Worm (Caenorhabditis elegans) whole organism, L1 larva: Measurements from ENCODE around the gene lact-5.

Source experiments
- C04F5.9 ChIP-seq: sonication (generic microtip); optimal IDR thresholded peaks from 2 replicates; lab custom pipeline; 2016; ENCODE audit warnings: missing genetic modification characterization, missing compliant biosample characterization
- C16A3.4 ChIP-seq: fragments of 150-350 bp; optimal IDR thresholded peaks from 2 replicates; lab custom pipeline; 2014; ENCODE audit warnings: missing biosample characterization, missing genetic modification characterization
- C34B4.2 ChIP-seq: sonication (generic microtip); optimal IDR thresholded peaks from 2 replicates; lab custom pipeline; 2017; ENCODE audit warnings: mild to moderate bottlenecking, missing genetic modification characterization, missing compliant biosample characterization
- F16B12.6 ChIP-seq: fragments of 150-350 bp; optimal IDR thresholded peaks from 2 replicates; lab custom pipeline; 2014; ENCODE audit warnings: missing biosample characterization, missing genetic modification characterization
- Y116A8C.19 ChIP-seq: sonication (generic microtip); optimal IDR thresholded peaks from 2 replicates; lab custom pipeline; 2016; ENCODE audit warnings: missing compliant biosample characterization, missing genetic modification characterization, borderline replicate concordance
- alr-1 ChIP-seq: fragments of 200-800 bp; sonication (Bioruptor generic); optimal IDR thresholded peaks from 2 replicates; lab custom pipeline; 2018; ENCODE audit warnings: borderline replicate concordance, mild to moderate bottlenecking, missing genetic modification characterization, missing compliant biosample characterization
- aly-2 ChIP-seq: fragments of 150-350 bp; optimal IDR thresholded peaks from 2 replicates; lab custom pipeline; 2014; ENCODE audit warnings: missing biosample characterization, missing genetic modification characterization
- ama-1 ChIP-seq: fragments of 150-350 bp; optimal IDR thresholded peaks from 2 replicates; lab custom pipeline; 2014
- ceh-8 ChIP-seq: fragments of 200-800 bp; sonication (Bioruptor generic); optimal IDR thresholded peaks from 2 replicates; lab custom pipeline; 2018; ENCODE audit warnings: mild to moderate bottlenecking, missing genetic modification characterization, moderate library complexity, missing compliant biosample characterization
- ceh-88 ChIP-seq: fragments of 200-800 bp; sonication (Bioruptor generic); IDR thresholded peaks from 2 replicates; pipeline ENCODE4 v1.3.6; 2022; ENCODE audit warnings: missing genetic modification characterization, missing compliant biosample characterization
- ceh-90 ChIP-seq: sonication (generic microtip); optimal IDR thresholded peaks from 2 replicates; lab custom pipeline; 2016; ENCODE audit warnings: missing genetic modification characterization, missing compliant biosample characterization
- ces-1 ChIP-seq: fragments of 150-350 bp; optimal IDR thresholded peaks from 2 replicates; lab custom pipeline; 2014; ENCODE audit warnings: missing biosample characterization, missing genetic modification reagents, missing genetic modification characterization
- efl-3 ChIP-seq: fragments of 200-800 bp; sonication (Bioruptor generic); optimal IDR thresholded peaks from 2 replicates; lab custom pipeline; 2018; ENCODE audit warnings: mild to moderate bottlenecking, missing genetic modification characterization, missing compliant biosample characterization
- ets-5 ChIP-seq: fragments of 200-800 bp; sonication (Bioruptor generic); IDR thresholded peaks from 2 replicates; pipeline ENCODE4 v1.3.6; 2022; ENCODE audit warnings: missing genetic modification characterization, missing compliant biosample characterization
- fkh-10 ChIP-seq: sonication (generic microtip); optimal IDR thresholded peaks from 2 replicates; lab custom pipeline; 2017; ENCODE audit warnings: missing biosample characterization, missing genetic modification reagents, missing genetic modification characterization
- fkh-4 ChIP-seq: sonication (generic microtip); optimal IDR thresholded peaks from 2 replicates; lab custom pipeline; 2016; ENCODE audit warnings: missing compliant biosample characterization, missing genetic modification characterization, borderline replicate concordance
- grh-1 ChIP-seq: fragments of 200-800 bp; sonication (Bioruptor generic); IDR thresholded peaks from 2 replicates; pipeline ENCODE4 v1.3.6; 2022; ENCODE audit warnings: missing genetic modification reagents, missing genetic modification characterization, missing compliant biosample characterization
- hlh-4 ChIP-seq: sonication (generic microtip); optimal IDR thresholded peaks from 2 replicates; lab custom pipeline; 2016; ENCODE audit warnings: mild to moderate bottlenecking, missing genetic modification characterization, missing compliant biosample characterization
- hpl-2 ChIP-seq: fragments of 150-350 bp; optimal IDR thresholded peaks from 2 replicates; lab custom pipeline; 2014; ENCODE audit warnings: missing biosample characterization, missing genetic modification reagents, missing genetic modification characterization
- irx-1 ChIP-seq: sonication (generic microtip); optimal IDR thresholded peaks from 2 replicates; lab custom pipeline; 2016; ENCODE audit warnings: missing genetic modification characterization, missing compliant biosample characterization
- isw-1 ChIP-seq: fragments of 200-800 bp; sonication (Bioruptor generic); IDR thresholded peaks from 2 replicates; pipeline ENCODE4 v1.3.6; 2022; ENCODE audit warnings: missing genetic modification characterization, missing compliant biosample characterization
- lin-13 ChIP-seq: fragments of 150-350 bp; optimal IDR thresholded peaks from 2 replicates; lab custom pipeline; 2014; ENCODE audit warnings: missing biosample characterization, missing genetic modification reagents, missing genetic modification characterization
- lin-14 ChIP-seq: fragments of 200-800 bp; sonication (Bioruptor generic); optimal IDR thresholded peaks from 2 replicates; lab custom pipeline; 2018; ENCODE audit warnings: mild to moderate bottlenecking, missing genetic modification characterization, moderate library complexity, missing compliant biosample characterization
- lin-35 ChIP-seq, 2 experiments: fragments of 150-350 bp; optimal IDR thresholded peaks; 2 replicates each; lab custom pipeline; 2014; ENCODE audit warnings: missing biosample characterization in 2 of 2, missing genetic modification characterization in 2 of 2, missing genetic modification reagents in 2 of 2
- lir-3 ChIP-seq: sonication (generic microtip); optimal IDR thresholded peaks from 2 replicates; lab custom pipeline; 2016; ENCODE audit warnings: mild to moderate bottlenecking, missing genetic modification characterization, moderate library complexity, missing compliant biosample characterization; ENCODE audit not compliant: poor library complexity
- mab-9 ChIP-seq: fragments of 200-800 bp; sonication (Bioruptor generic); IDR thresholded peaks from 2 replicates; pipeline ENCODE4 v1.3.6; 2022; ENCODE audit warnings: missing genetic modification reagents, missing genetic modification characterization, missing compliant biosample characterization
- mef-2 ChIP-seq: fragments of 150-350 bp; optimal IDR thresholded peaks from 2 replicates; lab custom pipeline; 2014; ENCODE audit warnings: missing biosample characterization, missing genetic modification characterization
- mep-1 ChIP-seq: fragments of 150-350 bp; optimal IDR thresholded peaks from 2 replicates; lab custom pipeline; 2014; ENCODE audit warnings: missing biosample characterization, missing genetic modification characterization
- nhr-11 ChIP-seq: fragments of 150-350 bp; optimal IDR thresholded peaks from 2 replicates; lab custom pipeline; 2014; ENCODE audit warnings: missing biosample characterization, missing genetic modification characterization
- nhr-12 ChIP-seq: sonication (generic microtip); optimal IDR thresholded peaks from 2 replicates; lab custom pipeline; 2017; ENCODE audit warnings: missing biosample characterization, missing genetic modification characterization
- nhr-20 ChIP-seq: sonication (generic microtip); optimal IDR thresholded peaks from 2 replicates; lab custom pipeline; 2016; ENCODE audit warnings: mild to moderate bottlenecking, missing genetic modification characterization, missing compliant biosample characterization
- nhr-237 ChIP-seq: fragments of 150-350 bp; optimal IDR thresholded peaks from 2 replicates; lab custom pipeline; 2014; ENCODE audit warnings: missing biosample characterization, missing genetic modification characterization
- nhr-76 ChIP-seq: sonication (generic microtip); optimal IDR thresholded peaks from 2 replicates; lab custom pipeline; 2017; ENCODE audit warnings: missing biosample characterization, missing genetic modification characterization
- nhr-77 ChIP-seq: fragments of 150-350 bp; optimal IDR thresholded peaks from 2 replicates; lab custom pipeline; 2014; ENCODE audit warnings: missing biosample characterization, missing genetic modification characterization
- nhr-84 ChIP-seq: sonication (generic microtip); optimal IDR thresholded peaks from 2 replicates; lab custom pipeline; 2017; ENCODE audit warnings: missing biosample characterization, missing genetic modification characterization
- nhr-85 ChIP-seq: sonication (generic microtip); peaks from one replicate; lab custom pipeline; 2016; ENCODE audit warnings: missing genetic modification characterization, inconsistent platforms, missing compliant biosample characterization
- pax-3 ChIP-seq: fragments of 200-800 bp; sonication (Bioruptor generic); optimal IDR thresholded peaks from 2 replicates; lab custom pipeline; 2018; ENCODE audit warnings: mild to moderate bottlenecking, missing genetic modification characterization, moderate library complexity, missing compliant biosample characterization
- skn-1 ChIP-seq: fragments of 150-350 bp; optimal IDR thresholded peaks from 2 replicates; lab custom pipeline; 2014; ENCODE audit warnings: missing biosample characterization, missing genetic modification characterization
- sptf-1 ChIP-seq: fragments of 150-350 bp; optimal IDR thresholded peaks from 2 replicates; lab custom pipeline; 2014; ENCODE audit warnings: missing biosample characterization, missing genetic modification characterization
- sup-37 ChIP-seq: fragments of 200-800 bp; sonication (Bioruptor generic); optimal IDR thresholded peaks from 2 replicates; lab custom pipeline; 2018; ENCODE audit warnings: mild to moderate bottlenecking, missing genetic modification characterization, missing compliant biosample characterization
- swsn-7 ChIP-seq: sonication (generic microtip); optimal IDR thresholded peaks from 2 replicates; lab custom pipeline; 2016; ENCODE audit warnings: missing genetic modification characterization, missing compliant biosample characterization
- tlp-1 ChIP-seq: fragments of 150-350 bp; optimal IDR thresholded peaks from 2 replicates; lab custom pipeline; 2014; ENCODE audit warnings: missing biosample characterization, missing genetic modification characterization
- unc-130 ChIP-seq: fragments of 150-350 bp; optimal IDR thresholded peaks from 2 replicates; lab custom pipeline; 2017; ENCODE audit warnings: missing biosample characterization, missing genetic modification characterization, inconsistent platforms
- ztf-11 ChIP-seq, 2 experiments: sonication (generic microtip); optimal IDR thresholded peaks; 2 replicates each; lab custom pipeline; 2016 to 2017; ENCODE audit warnings: missing genetic modification characterization in 2 of 2, missing biosample characterization in 1 of 2, missing compliant biosample characterization in 1 of 2
- ztf-4 ChIP-seq: fragments of 150-350 bp; optimal IDR thresholded peaks from 2 replicates; lab custom pipeline; 2014; ENCODE audit warnings: missing biosample characterization, missing genetic modification characterization

lact-5 gene

DNA sequence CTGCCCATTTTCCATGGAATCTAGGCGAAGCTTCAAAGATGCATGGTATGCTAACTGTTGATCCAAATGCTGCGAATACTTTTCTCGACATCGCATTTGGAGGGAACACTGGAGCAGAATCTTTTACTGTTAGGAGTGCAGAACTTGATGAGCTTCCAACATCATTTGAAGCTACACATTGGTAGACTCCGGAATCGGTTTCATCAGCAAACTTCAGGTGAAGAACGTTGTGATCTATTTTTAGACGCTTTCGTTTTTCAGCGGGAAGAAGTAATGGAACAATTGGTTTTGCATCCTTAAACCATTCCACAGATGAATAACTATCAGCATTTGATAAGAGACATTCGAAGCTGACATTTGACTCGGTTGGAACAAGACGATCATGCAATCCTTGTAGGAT, 21.0 kb downstream of the lact-5 start:
- no peak for TF ChIP-seq ceh-88 (GFP tag; lab: Robert Waterston, UW)
- no peak for TF ChIP-seq ama-1 (lab: Kevin White, UChicago)
- no peak for TF ChIP-seq C04F5.9 (tag; lab: Kevin White, UChicago)
- no peak for TF ChIP-seq alr-1 (tag; lab: Kevin White, UChicago)
- TF ChIP-seq lir-3 (tag; lab: Kevin White, UChicago), result no peak
- TF ChIP-seq nhr-77 (tag; lab: Kevin White, UChicago), result no peak
- TF ChIP-seq F16B12.6 (tag; lab: Kevin White, UChicago), result no peak
- TF ChIP-seq Y116A8C.19 (tag; lab: Kevin White, UChicago), result no peak
- TF ChIP-seq ets-5 (GFP tag; lab: Robert Waterston, UW), result no peak
- TF ChIP-seq irx-1 (tag; lab: Kevin White, UChicago), result no peak

DNA sequence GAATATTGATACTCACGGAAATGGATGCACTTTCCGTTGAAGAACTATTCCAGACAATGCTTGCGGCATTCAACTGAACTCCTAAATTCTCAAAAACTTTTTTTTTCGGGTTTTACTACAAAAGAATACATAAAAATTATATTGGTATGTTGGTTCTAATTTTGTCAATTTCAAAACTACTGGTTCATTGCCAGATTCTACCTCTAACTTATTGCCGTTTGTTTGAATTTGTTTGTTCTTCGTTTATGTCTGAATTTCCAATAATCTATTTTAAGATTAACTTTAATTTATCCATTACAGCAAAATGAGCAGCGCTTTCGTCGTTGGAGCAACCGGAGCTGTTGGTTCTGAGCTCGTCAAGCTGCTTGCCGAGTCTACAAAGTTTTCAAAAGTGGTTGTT, 24.5 kb downstream of the lact-5 start, which contains the start of gene C33F10.14:
Gene C33F10.14, plus strand, starts transcription at position 301 of the 400 bp plus-strand sequence.
- TF ChIP-seq nhr-11 (tag; lab: Kevin White, UChicago) (no peak), lin-13 (GFP tag; lab: Kevin White, UChicago) (no peak), C34B4.2 (tag; lab: Kevin White, UChicago) (no peak), F16B12.6 (tag; lab: Kevin White, UChicago) (no peak), swsn-7 (tag; lab: Kevin White, UChicago) (no peak), sup-37 (GFP tag; lab: Kevin White, UChicago) (no peak), ztf-4 (tag; lab: Kevin White, UChicago) (no peak), pax-3 (tag; lab: Kevin White, UChicago) (no peak), lin-14 (no peak), ceh-8 (no peak), tlp-1 (no peak)

DNA sequence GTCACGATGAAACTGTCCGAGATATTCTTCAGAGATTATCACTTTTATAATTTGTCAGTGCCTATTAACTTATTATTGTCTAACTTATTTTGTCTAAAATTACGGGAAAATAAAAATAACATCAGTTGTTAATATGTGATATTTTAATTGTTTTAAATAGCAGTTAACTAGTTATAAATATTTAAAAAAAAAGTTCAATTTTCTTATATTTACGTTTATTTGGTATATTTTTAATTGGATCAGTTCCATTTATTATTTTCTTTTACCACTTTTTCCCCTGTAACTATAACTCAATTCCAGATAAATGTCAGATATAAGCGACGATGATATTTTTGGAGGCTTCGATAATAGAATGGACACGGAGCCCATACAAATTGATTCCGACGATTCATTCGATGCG, 26.1 kb downstream of the lact-5 start, which contains the start of gene C33F10.4:
Gene C33F10.4, plus strand, starts transcription at position 301 of the 400 bp plus-strand sequence.
- TF ChIP-seq fkh-4 (tag; lab: Kevin White, UChicago) (no peak), lin-13 (GFP tag; lab: Kevin White, UChicago) (no peak), hlh-4 (tag; lab: Kevin White, UChicago) (no peak), lin-35 (GFP tag; optimal IDR thresholded peaks at IDR 0.05; lab: Kevin White, UChicago) (no peak), mab-9 (GFP tag; lab: Robert Waterston, UW) (no peak), nhr-237 (tag; lab: Kevin White, UChicago) (no peak)

DNA sequence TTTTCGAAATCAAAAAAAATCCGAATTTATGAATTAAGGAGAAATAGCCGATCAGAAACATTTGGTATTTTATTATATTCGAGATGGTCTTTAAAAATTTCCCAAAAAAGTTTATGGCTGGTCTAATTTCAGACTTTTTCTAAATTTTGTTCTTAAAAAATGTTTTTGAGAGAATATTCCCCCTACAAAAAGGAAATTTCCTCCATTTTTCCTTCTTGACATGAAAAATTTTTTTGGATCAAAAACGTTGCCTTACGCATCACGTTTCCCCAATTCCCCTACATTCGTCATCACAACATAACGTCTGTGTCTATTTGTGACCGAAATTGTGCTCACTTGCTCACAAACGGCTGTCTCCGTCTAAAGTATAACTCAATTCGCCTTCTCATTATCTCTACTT, 28.2 kb downstream of the lact-5 start:
- TF ChIP-seq ceh-90 (tag; lab: Kevin White, UChicago) (no peak), C16A3.4 (tag; lab: Kevin White, UChicago) (no peak), grh-1 (GFP tag; lab: Robert Waterston, UW) (no peak), nhr-20 (tag; lab: Kevin White, UChicago) (no peak), F16B12.6 (tag; lab: Kevin White, UChicago) (no peak), nhr-76 (tag; lab: Kevin White, UChicago) (no peak), tlp-1 (no peak), ztf-11 (tag; optimal IDR thresholded peaks at IDR 0.05; lab: Kevin White, UChicago) (no peak), lin-14 (no peak), efl-3 (GFP tag; lab: Kevin White, UChicago) (no peak), swsn-7 (tag; lab: Kevin White, UChicago) (no peak)

DNA sequence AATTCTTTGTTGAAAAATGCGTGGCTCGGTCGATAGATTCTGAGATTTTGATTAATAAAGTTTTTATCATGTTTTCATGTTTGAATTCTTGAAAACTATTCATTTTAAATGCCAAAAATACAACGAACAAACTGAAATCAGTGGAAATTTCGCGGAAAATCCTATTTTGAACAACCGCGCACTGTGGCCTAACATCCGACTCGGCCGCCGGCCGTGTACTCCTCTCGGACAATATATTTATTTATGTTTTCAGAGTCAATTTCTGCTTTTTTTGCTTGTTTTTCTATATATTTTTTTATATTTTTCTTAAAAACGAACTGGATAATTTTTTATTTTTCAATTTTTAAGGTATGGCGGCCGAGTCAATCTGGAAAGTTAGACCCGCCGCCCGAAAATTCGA, 30.3 kb downstream of the lact-5 start, which contains the start of gene F26G1.1:
Gene F26G1.1, plus strand, starts transcription at position 347 of the 400 bp plus-strand sequence.
- TF ChIP-seq hpl-2 (GFP tag; lab: Kevin White, UChicago) (no peak), sup-37 (GFP tag; lab: Kevin White, UChicago) (peak; percentile 61), ztf-4 (tag; lab: Kevin White, UChicago) (no peak), nhr-76 (tag; lab: Kevin White, UChicago) (no peak), aly-2 (no peak), lin-13 (GFP tag; lab: Kevin White, UChicago) (peak; percentile 2), mef-2 (no peak), nhr-85 (tag; lab: Kevin White, UChicago) (peak; percentile 90), isw-1 (GFP tag; lab: Robert Waterston, UW) (peak; percentile 72), nhr-20 (tag; lab: Kevin White, UChicago) (peak; percentile 75), sptf-1 (tag; lab: Kevin White, UChicago) (no peak), skn-1 (peak; percentile 71), efl-3 (GFP tag; lab: Kevin White, UChicago) (peak; percentile 27), ces-1 (GFP tag; lab: Kevin White, UChicago) (no peak), mep-1 (tag; lab: Kevin White, UChicago) (no peak), nhr-12 (tag; lab: Kevin White, UChicago) (no peak), swsn-7 (tag; lab: Kevin White, UChicago) (peak; percentile 78), unc-130 (tag; lab: Kevin White, UChicago) (peak; percentile 54), nhr-84 (tag; lab: Kevin White, UChicago) (no peak), fkh-10 (GFP tag; lab: Kevin White, UChicago) (no peak), ceh-90 (tag; lab: Kevin White, UChicago) (peak; percentile 98)
